Fruit fly (Drosophila melanogaster) whole organism, larva: ENCODE data around the gene lost.

Experiments
- noc ChIP-seq: fragments of 200-800 bp; sonication (Bioruptor generic); optimal IDR thresholded peaks from 3 replicates; lab custom pipeline; 2019; ENCODE audit warnings: missing biosample characterization, mild to moderate bottlenecking, missing genetic modification characterization, moderate library complexity

The lost gene

DNA sequence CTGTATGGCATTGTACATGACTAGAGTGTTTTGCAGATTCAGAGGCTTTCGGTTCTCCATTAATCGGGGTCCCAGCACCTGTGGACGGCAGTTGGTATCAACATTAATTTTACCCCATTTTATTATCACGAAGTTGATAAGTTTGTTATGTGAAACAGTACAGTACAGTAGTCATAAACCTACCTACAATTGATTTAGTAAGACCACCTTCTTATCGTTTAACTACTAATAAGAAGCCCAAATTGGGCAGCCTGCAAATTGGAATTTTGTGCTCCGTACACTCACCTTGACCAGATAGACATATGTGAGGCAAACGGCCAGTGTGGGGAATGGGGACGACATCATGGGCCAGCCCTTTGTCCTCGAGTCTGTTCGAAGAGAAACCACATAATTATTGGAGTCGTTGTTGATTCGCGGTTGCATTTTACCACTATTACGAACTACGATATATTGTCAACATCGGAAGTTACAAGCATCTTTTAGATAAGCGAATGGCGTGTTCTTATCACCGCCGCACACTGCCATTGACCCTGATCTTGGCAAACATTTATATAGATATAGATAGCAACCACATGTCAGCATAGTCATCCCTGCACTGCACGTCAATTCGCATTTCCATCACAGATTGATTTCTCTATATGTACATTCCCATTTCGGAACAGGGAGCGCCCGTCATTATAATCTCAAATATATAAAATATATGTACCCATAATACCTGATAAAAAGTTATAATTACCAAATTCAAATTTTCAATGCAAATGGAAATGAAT, 43.8 kb downstream of the lost start:
- no peak for TF ChIP-seq noc (tag; lab: Kevin White, UChicago)

DNA sequence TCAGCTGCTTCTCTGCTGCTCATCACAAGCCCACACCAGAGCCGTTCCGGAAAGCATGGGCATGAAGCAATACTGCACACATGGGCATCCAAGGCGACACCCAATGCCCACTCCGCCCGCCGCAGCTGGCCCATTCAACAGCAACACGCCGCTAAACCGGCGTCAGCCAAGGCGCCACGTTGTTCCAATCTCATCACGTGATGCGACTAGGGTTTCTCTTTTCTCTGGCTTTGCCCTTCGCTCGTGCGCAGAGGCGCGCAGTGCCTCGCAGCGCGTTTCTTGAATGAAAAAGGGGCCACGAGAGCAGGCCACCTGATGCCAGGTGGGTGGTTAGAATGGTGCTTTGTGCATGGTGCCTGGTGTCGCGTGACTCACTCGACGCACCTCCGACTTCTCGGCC, 46.4 kb downstream of the lost start:
- TF ChIP-seq noc (tag; lab: Kevin White, UChicago): no peak

DNA sequence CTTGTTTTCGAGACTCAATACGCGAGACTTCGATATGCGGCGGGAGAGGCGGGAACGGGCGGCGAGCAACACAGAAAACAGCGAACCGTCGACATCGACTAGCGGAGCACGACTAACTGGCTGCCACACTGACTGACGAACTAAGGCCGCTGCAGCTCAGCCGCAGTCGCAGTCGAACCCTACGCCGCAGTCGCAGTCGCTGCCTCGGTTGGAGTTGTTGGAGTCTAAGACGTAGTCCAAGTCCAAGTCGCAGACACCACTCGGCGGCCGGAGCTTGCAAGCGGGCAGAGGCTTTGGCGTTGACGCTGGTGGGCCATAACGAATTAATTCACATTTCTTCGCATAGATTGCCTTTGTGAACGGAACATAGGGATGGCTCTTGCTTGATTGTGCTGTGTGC, 47.8 kb downstream of the lost start:
- no peak for TF ChIP-seq noc (tag; lab: Kevin White, UChicago)

DNA sequence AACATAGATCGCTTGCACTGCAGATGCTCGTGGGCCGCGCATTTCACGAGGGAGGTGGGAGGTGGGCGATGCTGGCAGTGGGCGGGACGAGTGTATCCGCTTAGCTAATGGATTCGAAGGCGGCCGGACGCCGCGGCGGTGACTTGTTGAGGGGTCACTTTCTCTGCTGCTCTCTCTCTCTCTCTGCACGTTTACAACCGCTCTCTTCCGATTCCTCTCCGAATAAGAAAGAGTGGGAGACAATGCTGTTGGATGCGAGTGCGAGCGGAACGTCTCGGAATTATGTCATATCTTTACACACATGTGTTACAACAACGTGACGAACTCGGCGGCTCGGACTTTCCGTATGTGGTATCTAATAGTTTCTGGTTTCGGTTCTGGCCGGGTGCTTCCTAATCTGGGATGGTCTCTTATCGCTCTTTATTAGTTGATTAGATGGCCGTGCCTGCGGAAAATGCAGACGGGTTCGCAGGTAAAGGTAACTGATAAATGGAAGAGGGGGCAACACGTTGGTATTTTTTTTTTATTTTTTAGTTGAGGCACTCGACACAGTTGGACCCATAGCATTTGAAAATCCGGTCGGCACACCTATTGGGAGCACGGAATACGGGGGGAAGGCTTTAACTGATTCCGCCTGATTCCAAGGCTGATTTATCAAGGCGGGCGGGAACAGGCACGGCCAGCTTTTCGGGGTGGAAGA, 49.6 kb downstream of the lost start:
- TF ChIP-seq noc (tag; lab: Kevin White, UChicago): no peak

DNA sequence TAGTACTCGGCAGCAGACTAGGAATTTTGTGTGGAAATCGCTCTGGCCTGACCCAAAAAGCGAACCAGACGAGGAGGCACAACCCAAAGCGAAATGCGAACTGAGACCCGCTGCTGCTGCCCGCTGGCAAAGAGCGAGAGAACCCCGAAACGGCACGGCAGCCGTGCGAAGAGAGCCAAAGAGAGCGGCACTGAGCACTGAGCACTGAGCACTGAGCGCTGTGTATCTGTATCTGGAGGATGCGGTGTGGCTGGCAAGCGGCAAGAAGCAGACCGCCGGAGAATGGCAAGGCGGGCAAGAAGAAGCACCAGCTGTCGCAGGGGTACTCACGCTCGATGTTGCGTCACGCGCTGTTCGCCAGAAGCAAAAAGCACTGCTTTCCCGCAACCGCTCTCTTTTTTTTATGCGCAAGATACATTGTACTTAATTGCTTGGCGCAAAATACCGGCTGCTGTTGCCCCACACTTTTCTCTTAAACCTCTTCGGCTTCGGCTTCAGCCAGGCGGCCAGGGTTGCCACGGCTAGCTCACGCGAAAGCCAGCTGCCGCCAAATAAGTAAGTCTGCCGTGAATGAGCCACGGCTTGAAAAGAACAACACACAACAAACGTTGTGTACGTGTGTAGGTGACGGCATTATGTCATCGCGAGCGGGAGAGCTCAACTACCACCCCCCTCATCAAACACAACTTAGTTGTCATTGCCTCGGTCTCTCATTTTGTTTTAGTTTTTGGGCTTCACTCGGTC, 50.5 kb downstream of the lost start:
- no peak for TF ChIP-seq noc (tag; lab: Kevin White, UChicago)
